Worm (Caenorhabditis elegans): ENCODE data around the gene stn-2.
"Not testable (repeated sequence)": the region's sequence is repeated elsewhere in the genome, so short reads cannot be mapped to it uniquely, and the experiment has no call there.

ce11 chrX:7664819-7665218 is 15.6 kb downstream of the stn-2 start, which contains the start of gene dhs-29:
- TF ChIP-seq unc-120 (tag; optimal IDR thresholded peaks at IDR 0.05; ENCODE audit: poor library complexity, severe bottlenecking); flh-1 (GFP tag; optimal IDR thresholded peaks at IDR 0.05); unc-62 (GFP tag; optimal IDR thresholded peaks at IDR 0.05); nhr-2 (tag; optimal IDR thresholded peaks at IDR 0.05); pha-4 (tag; optimal IDR thresholded peaks at IDR 0.05); sptf-1 (tag; optimal IDR thresholded peaks at IDR 0.05); mab-5 (tag; optimal IDR thresholded peaks at IDR 0.05); nhr-12 (tag; optimal IDR thresholded peaks at IDR 0.05); unc-39 (tag; optimal IDR thresholded peaks at IDR 0.05); snpc-4 (tag; optimal IDR thresholded peaks at IDR 0.05): not testable (repeated sequence)

All from whole organism, mixed stage, embryonic.